Worm (Caenorhabditis elegans): ENCODE results near the gene pqn-63.

DNA sequence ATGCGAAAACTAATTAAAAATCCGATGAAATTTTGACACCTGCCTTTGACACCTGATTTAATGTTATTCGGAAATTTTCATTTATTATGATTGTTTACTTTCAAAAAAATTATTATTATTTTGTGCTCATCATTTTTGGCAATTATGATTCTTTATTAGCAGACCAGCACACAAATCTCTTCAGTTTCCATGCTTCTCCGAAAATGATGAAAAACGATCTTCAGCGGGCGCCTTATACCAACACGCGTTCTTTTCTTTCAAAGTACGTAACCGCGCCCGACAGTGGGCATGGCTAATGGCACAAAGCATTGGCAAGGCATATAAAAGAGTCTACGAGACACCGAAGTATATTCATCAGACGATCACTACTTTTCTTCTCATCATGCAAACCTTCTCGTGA lies 4.0 kb downstream of the pqn-63 start, which contains the start of gene idpc-6:
- TF ChIP-seq ces-1 (GFP tag; optimal IDR thresholded peaks at IDR 0.05): no peak
- TF ChIP-seq unc-62 (GFP tag; optimal IDR thresholded peaks at IDR 0.05): no peak
- TF ChIP-seq pha-4 (tag; optimal IDR thresholded peaks at IDR 0.05): no peak
- TF ChIP-seq ceh-39 (tag; optimal IDR thresholded peaks at IDR 0.05): no peak
- no peak for TF ChIP-seq elt-3 (tag; optimal IDR thresholded peaks at IDR 0.05)
- TF ChIP-seq ham-2 (GFP tag; optimal IDR thresholded peaks at IDR 0.05): no peak
- TF ChIP-seq unc-39 (tag; optimal IDR thresholded peaks at IDR 0.05): no peak
- TF ChIP-seq mab-5 (tag; optimal IDR thresholded peaks at IDR 0.05): no peak
- no peak for TF ChIP-seq sptf-1 (tag; optimal IDR thresholded peaks at IDR 0.05)
- TF ChIP-seq snpc-4 (tag; optimal IDR thresholded peaks at IDR 0.05): no peak
- no peak for TF ChIP-seq elt-1 (tag; optimal IDR thresholded peaks at IDR 0.05; ENCODE audit: borderline replicate concordance, insufficient read depth)

All from whole organism, mixed stage, embryonic.